Fruit fly (Drosophila melanogaster): Measurements from ENCODE around the gene Zmynd8.

The Zmynd8 gene

dm6 chr3R:31717299-31718167, 48.3 kb downstream of the Zmynd8 start (continued):
- peak; percentile 45; the same call in 1 of the 2 replicates for TF ChIP-seq ap (GFP tag; IDR thresholded peaks at IDR 0.05)
- no peak for TF ChIP-seq pzg (GFP tag; optimal IDR thresholded peaks at IDR 0.05)
- no peak for TF ChIP-seq Sin3A (optimal IDR thresholded peaks at IDR 0.05)
- TF ChIP-seq CG30403 (GFP tag; optimal IDR thresholded peaks at IDR 0.05), result peak; percentile 68
- peak; percentile 58 for TF ChIP-seq fd96Cb (tag; optimal IDR thresholded peaks at IDR 0.05)
- peak; percentile 23 for TF ChIP-seq CG1602 (GFP tag; optimal IDR thresholded peaks at IDR 0.05)
- TF ChIP-seq Opbp (GFP tag; IDR thresholded peaks at IDR 0.05; ENCODE audit: partially characterized antibody), result no peak
- peak; percentile 77 for TF ChIP-seq dmrt99B (tag; optimal IDR thresholded peaks at IDR 0.05)
- TF ChIP-seq nom (GFP tag; optimal IDR thresholded peaks at IDR 0.05), result peak; percentile 49
- TF ChIP-seq stc (GFP tag; IDR thresholded peaks at IDR 0.05), result peak; percentile 50; the same call in 1 of the 2 replicates
- TF ChIP-seq Mes4 (GFP tag; optimal IDR thresholded peaks at IDR 0.05), result peak; percentile 58
- TF ChIP-seq sc (optimal IDR thresholded peaks at IDR 0.05), result no peak
- TF ChIP-seq sc (GFP tag; optimal IDR thresholded peaks at IDR 0.05), result no peak
- no peak for TF ChIP-seq Kr (GFP tag; optimal IDR thresholded peaks at IDR 0.05)
- TF ChIP-seq YL-1 (GFP tag; optimal IDR thresholded peaks at IDR 0.05), result no peak
- TF ChIP-seq pros (GFP tag; optimal IDR thresholded peaks at IDR 0.05), result no peak
- peak; percentile 72 for TF ChIP-seq CG10147 (GFP tag; optimal IDR thresholded peaks at IDR 0.05)
- no peak for TF ChIP-seq CG6254 (GFP tag; optimal IDR thresholded peaks at IDR 0.05)
- TF ChIP-seq Antp (GFP tag; optimal IDR thresholded peaks at IDR 0.05), result peak; percentile 58
- TF ChIP-seq jumu (GFP tag; optimal IDR thresholded peaks at IDR 0.05), result peak; percentile 40
- peak; percentile 36 for TF ChIP-seq CG12942 (GFP tag; optimal IDR thresholded peaks at IDR 0.05)
- no peak for TF ChIP-seq knrl (GFP tag; IDR thresholded peaks at IDR 0.05; ENCODE audit: partially characterized antibody)
- TF ChIP-seq fd3F (GFP tag; optimal IDR thresholded peaks at IDR 0.05), result peak; percentile 56
- peak; percentile 94 for TF ChIP-seq Med (GFP tag)
- TF ChIP-seq CG17359 (tag; optimal IDR thresholded peaks at IDR 0.05), result peak; percentile 42
- TF ChIP-seq D19A (tag; optimal IDR thresholded peaks at IDR 0.05), result peak; percentile 40
- no peak for TF ChIP-seq dan (GFP tag; IDR thresholded peaks at IDR 0.05)
- no peak for TF ChIP-seq CG6765 (GFP tag; optimal IDR thresholded peaks at IDR 0.05)
- peak; percentile 23 for TF ChIP-seq CG5180 (GFP tag; optimal IDR thresholded peaks at IDR 0.05)
- TF ChIP-seq CG11093 (GFP tag; IDR thresholded peaks at IDR 0.05), result no peak; the same call in 2 of the 3 replicates
- TF ChIP-seq zen2 (GFP tag; IDR thresholded peaks at IDR 0.05; ENCODE audit: partially characterized antibody), result no peak
- TF ChIP-seq CG3163 (GFP tag; optimal IDR thresholded peaks at IDR 0.05), result no peak
- peak; percentile 66 for TF ChIP-seq NfI (GFP tag; optimal IDR thresholded peaks at IDR 0.05)
- TF ChIP-seq Optix (GFP tag; IDR thresholded peaks at IDR 0.05), result peak; percentile 57; the same call in 2 of the 3 replicates
- no peak for TF ChIP-seq CG3726 (GFP tag; IDR thresholded peaks at IDR 0.05)
- TF ChIP-seq CG7928 (GFP tag; optimal IDR thresholded peaks at IDR 0.05), result no peak
- peak; percentile 79 for TF ChIP-seq lilli (GFP tag; optimal IDR thresholded peaks at IDR 0.05)
- no peak for TF ChIP-seq CG17802 (tag; optimal IDR thresholded peaks at IDR 0.05)
- peak; percentile 53 for TF ChIP-seq ind (GFP tag; optimal IDR thresholded peaks at IDR 0.05)
- no peak for TF ChIP-seq Doc2 (GFP tag; IDR thresholded peaks at IDR 0.05)
- no peak for TF ChIP-seq toy (GFP tag; IDR thresholded peaks at IDR 0.05)
- peak; percentile 43; the same call in 1 of the 2 replicates for TF ChIP-seq onecut (GFP tag; IDR thresholded peaks at IDR 0.05)
- peak; percentile 88 for TF ChIP-seq abd-A (tag; optimal IDR thresholded peaks at IDR 0.05)
- TF ChIP-seq CG15269 (tag; optimal IDR thresholded peaks at IDR 0.05), result peak; percentile 71
- TF ChIP-seq CG7987 (GFP tag; optimal IDR thresholded peaks at IDR 0.05), result no peak
- peak; percentile 62 for TF ChIP-seq CG12769 (tag; optimal IDR thresholded peaks at IDR 0.05)
- peak; percentile 61 for TF ChIP-seq Fer1 (GFP tag; optimal IDR thresholded peaks at IDR 0.05)
- TF ChIP-seq CG1024 (GFP tag; IDR thresholded peaks at IDR 0.05), result peak; percentile 30; the same call in 1 of the 2 replicates
- no peak for TF ChIP-seq exex (tag; optimal IDR thresholded peaks at IDR 0.05)

All from whole organism, embryonic.